Fruit fly (Drosophila melanogaster) whole organism, prepupa: ENCODE results near the gene CG7987.

Experiments
- CG15336 ChIP-seq: fragments of 200-800 bp; sonication (Bioruptor generic); IDR thresholded peaks from 2 replicates; pipeline ENCODE4 v1.3.6; 2022; ENCODE audit warnings: missing biosample characterization, missing genetic modification characterization
- CG1621 ChIP-seq: fragments of 200-800 bp; sonication (Bioruptor generic); optimal IDR thresholded peaks from 3 replicates; lab custom pipeline; 2018; ENCODE audit warnings: missing biosample characterization, mild to moderate bottlenecking, missing genetic modification characterization
- CG6808 ChIP-seq: fragments of 200-800 bp; sonication (Bioruptor generic); optimal IDR thresholded peaks from 3 replicates; lab custom pipeline; 2017; ENCODE audit warnings: missing biosample characterization, missing genetic modification characterization, mild to moderate bottlenecking, moderate library complexity, missing genetic modification reagents
- CG9139 ChIP-seq: fragments of 200-800 bp; sonication (Bioruptor generic); optimal IDR thresholded peaks from 3 replicates; lab custom pipeline; 2017; ENCODE audit warnings: missing biosample characterization, mild to moderate bottlenecking, missing genetic modification characterization
- Lpt ChIP-seq: fragments of 200-800 bp; sonication (Bioruptor generic); optimal IDR thresholded peaks from 3 replicates; lab custom pipeline; 2016; ENCODE audit warnings: missing biosample characterization, missing genetic modification characterization
- Smox ChIP-seq: fragments of 200-800 bp; sonication (Bioruptor generic); optimal IDR thresholded peaks from 3 replicates; lab custom pipeline; 2016; ENCODE audit warnings: missing biosample characterization, missing genetic modification characterization
- Sox102F ChIP-seq: fragments of 200-800 bp; sonication (Bioruptor generic); optimal IDR thresholded peaks from 2 replicates; lab custom pipeline; 2016; ENCODE audit warnings: missing biosample characterization, mild to moderate bottlenecking, missing genetic modification characterization
- achi ChIP-seq: fragments of 200-800 bp; sonication (Bioruptor generic); optimal IDR thresholded peaks from 3 replicates; lab custom pipeline; 2016; ENCODE audit warnings: missing biosample characterization, missing genetic modification characterization
- esn ChIP-seq: fragments of 200-800 bp; sonication (Bioruptor generic); optimal IDR thresholded peaks from 2 replicates; lab custom pipeline; 2016; ENCODE audit warnings: missing biosample characterization, mild to moderate bottlenecking, missing genetic modification characterization, moderate library complexity
- fd59A ChIP-seq: fragments of 200-800 bp; sonication (Bioruptor generic); optimal IDR thresholded peaks from 2 replicates; lab custom pipeline; 2017; ENCODE audit warnings: missing biosample characterization, mild to moderate bottlenecking, missing genetic modification characterization, missing genetic modification reagents
- pdm3 ChIP-seq: fragments of 200-800 bp; sonication (Bioruptor generic); optimal IDR thresholded peaks from 3 replicates; lab custom pipeline; 2016; ENCODE audit warnings: missing biosample characterization, missing genetic modification characterization
- ss ChIP-seq, 2 experiments: fragments of 200-800 bp; sonication (Bioruptor generic); optimal IDR thresholded peaks; 2 replicates in 1 of 2; 3 replicates in 1 of 2; lab custom pipeline; 2017 to 2018; ENCODE audit warnings: mild to moderate bottlenecking in 2 of 2, missing biosample characterization in 2 of 2, missing genetic modification characterization in 2 of 2, moderate library complexity in 1 of 2
- vri ChIP-seq: fragments of 200-800 bp; sonication (Bioruptor generic); optimal IDR thresholded peaks from 3 replicates; lab custom pipeline; 2016; ENCODE audit warnings: missing biosample characterization, mild to moderate bottlenecking, missing genetic modification characterization

DNA sequence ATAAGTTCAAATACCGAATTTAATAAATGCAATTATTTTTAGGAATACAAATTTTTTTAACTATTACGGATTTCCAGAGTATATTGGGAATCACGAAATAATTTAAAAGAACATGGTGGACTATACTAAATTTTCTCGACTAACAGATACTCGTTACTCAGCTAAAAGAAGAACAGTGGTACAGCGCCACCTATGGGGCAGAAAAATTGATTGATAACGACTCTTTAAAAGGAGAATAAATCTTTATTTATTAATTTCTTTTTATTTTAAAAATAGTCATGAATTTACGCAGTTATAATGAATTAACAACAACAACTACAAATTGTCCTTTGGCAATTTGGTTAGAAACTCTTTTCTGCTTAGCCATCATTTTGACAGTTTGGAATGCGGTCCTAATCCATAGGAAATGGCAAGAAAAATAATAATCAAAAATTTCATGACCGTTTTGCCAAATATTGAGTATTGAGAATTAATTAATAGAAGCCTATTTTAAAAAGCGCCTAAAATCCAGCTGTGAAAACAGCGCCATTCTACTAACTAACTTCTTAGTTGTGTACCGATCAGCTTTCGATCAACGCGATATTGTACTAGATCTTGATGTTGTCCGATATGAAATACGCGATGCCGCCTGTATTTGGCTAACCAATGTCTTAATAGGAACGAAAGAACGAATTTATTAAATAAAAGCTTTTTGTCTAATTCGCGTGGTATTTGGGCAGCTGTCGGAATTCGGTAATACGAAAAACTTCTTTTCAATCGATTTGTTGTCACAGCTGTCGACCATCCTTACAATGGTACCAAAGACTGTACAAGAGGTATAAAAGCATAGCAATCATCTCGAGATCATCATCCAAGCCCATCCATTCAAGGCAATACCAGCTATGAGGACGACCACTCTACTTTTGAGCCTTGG, 10.4 kb downstream of the CG7987 start, which contains the start of gene CG14852:
- no peak for TF ChIP-seq CG15336 (GFP tag; lab: Robert Waterston, UW)
- no peak for TF ChIP-seq Sox102F (GFP tag; lab: Kevin White, UChicago)
- TF ChIP-seq ss (GFP tag; optimal IDR thresholded peaks at IDR 0.05; lab: Kevin White, UChicago): no peak
- TF ChIP-seq Lpt (GFP tag; lab: Kevin White, UChicago): no peak
- TF ChIP-seq CG9139 (GFP tag; lab: Kevin White, UChicago): no peak
- no peak for TF ChIP-seq CG6808 (GFP tag; lab: Kevin White, UChicago)
- TF ChIP-seq vri (GFP tag; lab: Kevin White, UChicago): no peak
- TF ChIP-seq pdm3 (GFP tag; lab: Kevin White, UChicago): no peak
- TF ChIP-seq achi (GFP tag; lab: Kevin White, UChicago): no peak
- TF ChIP-seq fd59A (GFP tag; lab: Kevin White, UChicago): no peak
- no peak for TF ChIP-seq Smox
- TF ChIP-seq esn (GFP tag; lab: Kevin White, UChicago): no peak
- TF ChIP-seq CG1621 (tag; lab: Kevin White, UChicago): no peak
